Fruit fly (Drosophila melanogaster) whole organism, embryonic: ENCODE measurements around the gene Ptp10D.

ENCODE experiments used
- Atf6 ChIP-seq: fragments of 200-800 bp; sonication (Bioruptor generic); IDR thresholded peaks from 2 replicates; pipeline ENCODE4 v1.3.6; 2022; ENCODE audit warnings: missing biosample characterization, missing genetic modification characterization
- Bdp1 ChIP-seq: fragments of 200-800 bp; sonication (Bioruptor generic); optimal IDR thresholded peaks from 3 replicates; lab custom pipeline; 2016; ENCODE audit warnings: missing biosample characterization, missing genetic modification characterization
- CG10209 ChIP-seq: fragments of 200-800 bp; sonication (Bioruptor generic); optimal IDR thresholded peaks from 3 replicates; lab custom pipeline; 2017; ENCODE audit warnings: missing biosample characterization, mild to moderate bottlenecking, missing genetic modification characterization, missing genetic modification reagents
- CG10321 ChIP-seq: fragments of 200-800 bp; sonication (Bioruptor generic); IDR thresholded peaks from 2 replicates; pipeline ENCODE4 v1.3.6; 2022; ENCODE audit warnings: missing biosample characterization, missing genetic modification characterization
- CG11398 ChIP-seq: fragments of 200-800 bp; sonication (Bioruptor generic); optimal IDR thresholded peaks from 2 replicates; lab custom pipeline; 2016; ENCODE audit warnings: missing biosample characterization, missing genetic modification characterization
- CG12659 ChIP-seq: fragments of 200-800 bp; sonication (Bioruptor generic); optimal IDR thresholded peaks from 3 replicates; lab custom pipeline; 2017; ENCODE audit warnings: mild to moderate bottlenecking, missing biosample characterization, missing genetic modification reagents, missing genetic modification characterization
- CG12744 ChIP-seq: fragments of 200-800 bp; sonication (Bioruptor generic); optimal IDR thresholded peaks from 2 replicates; lab custom pipeline; 2016; ENCODE audit warnings: missing biosample characterization, missing genetic modification characterization
- CG14710 ChIP-seq: fragments of 200-800 bp; sonication (Bioruptor generic); optimal IDR thresholded peaks from 3 replicates; lab custom pipeline; 2019; ENCODE audit warnings: missing biosample characterization, mild to moderate bottlenecking, missing genetic modification characterization, moderate library complexity
- CG15073 ChIP-seq: fragments of 200-800 bp; sonication (Bioruptor generic); optimal IDR thresholded peaks from 2 replicates; lab custom pipeline; 2016; ENCODE audit warnings: missing biosample characterization, missing genetic modification characterization
- CG15514 ChIP-seq: fragments of 200-800 bp; sonication (Bioruptor generic); optimal IDR thresholded peaks from 3 replicates; lab custom pipeline; 2017; ENCODE audit warnings: missing biosample characterization, missing genetic modification characterization, mild to moderate bottlenecking, moderate library complexity, missing genetic modification reagents
- CG17359 ChIP-seq: fragments of 200-800 bp; sonication (Bioruptor generic); optimal IDR thresholded peaks from 3 replicates; lab custom pipeline; 2018; ENCODE audit warnings: missing biosample characterization, mild to moderate bottlenecking, missing genetic modification characterization, moderate library complexity
- CG2199 ChIP-seq: fragments of 200-800 bp; sonication (Bioruptor generic); IDR thresholded peaks from 3 replicates; pipeline ENCODE4 v1.3.6; 2022; ENCODE audit warnings: missing biosample characterization, missing genetic modification characterization
- CG2202 ChIP-seq: fragments of 200-800 bp; sonication (Bioruptor generic); optimal IDR thresholded peaks from 2 replicates; lab custom pipeline; 2018; ENCODE audit warnings: missing biosample characterization, mild to moderate bottlenecking, missing genetic modification characterization
- CG31224 ChIP-seq: fragments of 200-800 bp; sonication (Bioruptor generic); IDR thresholded peaks from 2 replicates; pipeline ENCODE4 v1.3.6; 2022; ENCODE audit warnings: missing biosample characterization, missing genetic modification characterization
- CG3838 ChIP-seq: fragments of 200-800 bp; sonication (Bioruptor generic); optimal IDR thresholded peaks from 3 replicates; lab custom pipeline; 2016; ENCODE audit warnings: missing biosample characterization, missing genetic modification characterization
- CG4404 ChIP-seq: fragments of 200-800 bp; sonication (Bioruptor generic); IDR thresholded peaks from 2 replicates; pipeline ENCODE4 v1.3.6; 2022; ENCODE audit warnings: missing biosample characterization, missing genetic modification characterization
- CG6791 ChIP-seq: fragments of 200-800 bp; sonication (Bioruptor generic); IDR thresholded peaks from 3 replicates; pipeline ENCODE4 v1.3.6; 2022; ENCODE audit warnings: missing biosample characterization, missing genetic modification characterization; ENCODE audit not compliant: partially characterized antibody
- CG8290 ChIP-seq, 3 experiments: fragments of 200-800 bp; sonication (Bioruptor generic); optimal IDR thresholded peaks; 2 replicates each; lab custom pipeline; 2016 to 2019; ENCODE audit warnings: missing biosample characterization in 3 of 3, missing genetic modification characterization in 3 of 3, mild to moderate bottlenecking in 2 of 3, moderate library complexity in 1 of 3
- CG9817 ChIP-seq: fragments of 200-800 bp; sonication (Bioruptor generic); optimal IDR thresholded peaks from 2 replicates; lab custom pipeline; 2018; ENCODE audit warnings: missing biosample characterization, mild to moderate bottlenecking, missing genetic modification characterization, moderate library complexity
- Chrac-16 ChIP-seq: fragments of 200-800 bp; sonication (Bioruptor generic); optimal IDR thresholded peaks from 3 replicates; lab custom pipeline; 2016; ENCODE audit warnings: missing biosample characterization, missing genetic modification characterization
- D19A ChIP-seq: fragments of 200-800 bp; optimal IDR thresholded peaks from 3 replicates; lab custom pipeline; 2019; ENCODE audit warnings: missing biosample characterization, mild to moderate bottlenecking, missing genetic modification characterization, moderate library complexity
- Deaf1 ChIP-seq: fragments of 200-800 bp; optimal IDR thresholded peaks from 3 replicates; lab custom pipeline; 2019; ENCODE audit warnings: missing biosample characterization, mild to moderate bottlenecking, missing genetic modification characterization, moderate library complexity
- Dp ChIP-seq: fragments of 200-800 bp; sonication (Bioruptor generic); optimal IDR thresholded peaks from 2 replicates; lab custom pipeline; 2018; ENCODE audit warnings: missing biosample characterization, mild to moderate bottlenecking, missing genetic modification characterization, moderate library complexity
- E2f2 ChIP-seq: fragments of 200-800 bp; sonication (Bioruptor generic); IDR thresholded peaks from 2 replicates; pipeline ENCODE4 v1.3.6; 2022; ENCODE audit warnings: missing biosample characterization, missing genetic modification characterization
- Myb ChIP-seq: fragments of 200-800 bp; sonication (Bioruptor generic); optimal IDR thresholded peaks from 2 replicates; lab custom pipeline; 2016; ENCODE audit warnings: missing biosample characterization, missing genetic modification characterization
- NFAT ChIP-seq: fragments of 200-800 bp; sonication (Bioruptor generic); IDR thresholded peaks from 2 replicates; pipeline ENCODE4 v1.3.6; 2022; ENCODE audit warnings: missing biosample characterization, missing genetic modification characterization
- NK7.1 ChIP-seq: fragments of 200-800 bp; sonication (Bioruptor generic); optimal IDR thresholded peaks from 3 replicates; lab custom pipeline; 2016; ENCODE audit warnings: missing biosample characterization, missing genetic modification characterization
- Nf-YA ChIP-seq: fragments of 200-800 bp; sonication (Bioruptor generic); IDR thresholded peaks from 2 replicates; pipeline ENCODE4 v1.3.6; 2022; ENCODE audit warnings: missing biosample characterization, missing genetic modification characterization
- NfI ChIP-seq: fragments of 200-800 bp; sonication (Bioruptor generic); optimal IDR thresholded peaks from 3 replicates; lab custom pipeline; 2018; ENCODE audit warnings: missing biosample characterization, mild to moderate bottlenecking, missing genetic modification characterization, moderate library complexity
- Scr ChIP-seq: fragments of 200-800 bp; sonication (Bioruptor generic); IDR thresholded peaks from 2 replicates; pipeline ENCODE4 v1.3.6; 2022; ENCODE audit warnings: missing biosample characterization, missing genetic modification characterization; ENCODE audit not compliant: partially characterized antibody
- abd-A ChIP-seq: fragments of 200-800 bp; sonication (Bioruptor generic); optimal IDR thresholded peaks from 3 replicates; lab custom pipeline; 2019; ENCODE audit warnings: missing biosample characterization, mild to moderate bottlenecking, missing genetic modification characterization, moderate library complexity
- bigmax ChIP-seq: fragments of 200-800 bp; sonication (Bioruptor generic); optimal IDR thresholded peaks from 2 replicates; lab custom pipeline; 2018; ENCODE audit warnings: missing biosample characterization, mild to moderate bottlenecking, missing genetic modification characterization
- chif ChIP-seq, 2 experiments: fragments of 200-800 bp; sonication (Bioruptor generic); optimal IDR thresholded peaks; 3 replicates each; lab custom pipeline; 2016; ENCODE audit warnings: missing biosample characterization in 2 of 2, missing genetic modification characterization in 2 of 2
- cwo ChIP-seq: fragments of 200-800 bp; sonication (Bioruptor generic); optimal IDR thresholded peaks from 3 replicates; lab custom pipeline; 2017; ENCODE audit warnings: missing biosample characterization, missing genetic modification characterization, mild to moderate bottlenecking, moderate library complexity, missing genetic modification reagents
- ftz-f1 ChIP-seq: fragments of 200-800 bp; sonication (Bioruptor generic); optimal IDR thresholded peaks from 2 replicates; lab custom pipeline; 2016; ENCODE audit warnings: missing biosample characterization, missing genetic modification characterization
- gt ChIP-seq: fragments of 200-800 bp; sonication (Bioruptor generic); IDR thresholded peaks from 2 replicates; pipeline ENCODE4 v1.3.6; 2022; ENCODE audit warnings: missing biosample characterization, missing genetic modification characterization
- h ChIP-seq: fragments of >200 bp; optimal IDR thresholded peaks from 2 replicates; lab custom pipeline; 2017
- jigr1 ChIP-seq: fragments of 200-800 bp; sonication (Bioruptor generic); IDR thresholded peaks from 3 replicates; pipeline ENCODE4 v1.3.6; 2022; ENCODE audit warnings: missing biosample characterization, missing genetic modification characterization
- lbe ChIP-seq: fragments of 200-800 bp; sonication (Bioruptor generic); optimal IDR thresholded peaks from 2 replicates; lab custom pipeline; 2016; ENCODE audit warnings: missing biosample characterization, mild to moderate bottlenecking, missing genetic modification characterization
- org-1 ChIP-seq: fragments of 200-800 bp; sonication (Bioruptor generic); optimal IDR thresholded peaks from 2 replicates; lab custom pipeline; 2017; ENCODE audit warnings: missing biosample characterization, missing genetic modification characterization
- pho ChIP-seq: fragments of 200-800 bp; sonication (Bioruptor generic); optimal IDR thresholded peaks from 2 replicates; lab custom pipeline; 2016; ENCODE audit warnings: missing biosample characterization, missing genetic modification characterization
- pita ChIP-seq: fragments of 200-800 bp; sonication (Bioruptor generic); optimal IDR thresholded peaks from 2 replicates; lab custom pipeline; 2017; ENCODE audit warnings: missing biosample characterization, mild to moderate bottlenecking, missing genetic modification characterization
- pum ChIP-seq: fragments of 200-800 bp; sonication (Bioruptor generic); optimal IDR thresholded peaks from 2 replicates; lab custom pipeline; 2016; ENCODE audit warnings: missing biosample characterization, missing genetic modification characterization
- pzg ChIP-seq: fragments of 200-800 bp; sonication (Bioruptor generic); optimal IDR thresholded peaks from 3 replicates; lab custom pipeline; 2018; ENCODE audit warnings: missing biosample characterization, mild to moderate bottlenecking, missing genetic modification characterization, moderate library complexity
- sc ChIP-seq, 3 experiments: fragments of >200 bp in 2 of 3; fragments of 200-800 bp in 1 of 3; sonication (Bioruptor generic) in 1 of 3; optimal IDR thresholded peaks; 2 replicates in 2 of 3; 3 replicates in 1 of 3; lab custom pipeline; 2017; ENCODE audit warnings: mild to moderate bottlenecking in 1 of 3, missing biosample characterization in 1 of 3, missing genetic modification characterization in 1 of 3, missing genetic modification reagents in 1 of 3
- schlank ChIP-seq: fragments of 200-800 bp; sonication (Bioruptor generic); optimal IDR thresholded peaks from 2 replicates; lab custom pipeline; 2018; ENCODE audit warnings: missing biosample characterization, mild to moderate bottlenecking, missing genetic modification characterization
- sim ChIP-seq: fragments of 200-800 bp; sonication (Bioruptor generic); IDR thresholded peaks from 2 replicates; pipeline ENCODE4 v1.3.6; 2022; ENCODE audit warnings: missing biosample characterization, missing genetic modification characterization
- tll ChIP-seq, 2 experiments: fragments of 200-800 bp in 1 of 2; fragments of >200 bp in 1 of 2; sonication (Bioruptor generic) in 1 of 2; optimal IDR thresholded peaks; 2 replicates each; lab custom pipeline; 2017 to 2019; ENCODE audit warnings: missing biosample characterization in 2 of 2, missing genetic modification characterization in 2 of 2, mild to moderate bottlenecking in 1 of 2, moderate library complexity in 1 of 2
- vfl ChIP-seq: fragments of 200-800 bp; sonication (Bioruptor generic); optimal IDR thresholded peaks from 2 replicates; lab custom pipeline; 2016; ENCODE audit warnings: missing biosample characterization, missing genetic modification characterization
- yki ChIP-seq: fragments of >200 bp; optimal IDR thresholded peaks from 3 replicates; lab custom pipeline; 2018

Gene Ptp10D

DNA sequence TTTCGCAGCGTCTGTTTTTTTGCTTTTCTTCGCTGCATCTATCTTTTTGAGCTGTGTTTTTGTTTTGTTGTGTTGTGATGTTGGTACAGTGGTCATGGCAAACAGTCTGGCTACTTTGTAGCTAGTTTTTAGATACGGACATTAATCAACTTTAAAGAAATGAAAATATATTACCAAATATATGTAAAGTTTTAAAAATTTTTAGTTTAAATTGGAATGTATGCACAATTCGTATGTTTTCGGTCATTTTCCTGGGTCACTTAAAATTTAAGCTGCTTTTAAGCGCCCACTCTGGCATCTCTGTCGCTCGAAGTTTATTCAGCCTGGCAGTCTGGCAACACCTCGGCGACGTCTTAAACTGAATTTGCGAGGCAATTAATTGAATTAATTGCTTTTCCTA is 45.3 kb upstream of the Ptp10D start, which contains the start of gene CG11695 (continued):
- TF ChIP-seq CG15514 = peak; percentile 81
- TF ChIP-seq jigr1 (GFP tag; lab: Robert Waterston, UW) = no peak
- TF ChIP-seq tll (GFP tag; optimal IDR thresholded peaks at IDR 0.05; lab: Kevin White, UChicago) = no peak
- TF ChIP-seq Atf6 (GFP tag; lab: Robert Waterston, UW) = peak; percentile 34; the same call in 1 of the 2 replicates
- TF ChIP-seq h (lab: Kevin White, UChicago) = no peak
- TF ChIP-seq D19A (tag; lab: Kevin White, UChicago) = peak; percentile 34
- TF ChIP-seq schlank = peak; percentile 36
- no peak for TF ChIP-seq CG2202 (tag; lab: Kevin White, UChicago)
- peak; percentile 16 for TF ChIP-seq Myb
- TF ChIP-seq CG31224 (GFP tag; lab: Robert Waterston, UW) = no peak
- peak; percentile 35 for TF ChIP-seq CG10209
- TF ChIP-seq bigmax (GFP tag; lab: Kevin White, UChicago) = no peak
- no peak for TF ChIP-seq CG10321 (GFP tag; lab: Robert Waterston, UW)
- TF ChIP-seq pho (GFP tag; lab: Kevin White, UChicago) = peak; percentile 35
- TF ChIP-seq cwo (GFP tag; lab: Kevin White, UChicago) = peak; percentile 19
- peak; percentile 51 for TF ChIP-seq CG3838 (GFP tag; lab: Kevin White, UChicago)
- peak; percentile 25 for TF ChIP-seq Deaf1 (tag; lab: Kevin White, UChicago)
- TF ChIP-seq NfI (GFP tag; lab: Kevin White, UChicago) = peak; percentile 73
- TF ChIP-seq vfl (GFP tag; lab: Kevin White, UChicago) = no peak
- TF ChIP-seq CG11398 = no peak
- TF ChIP-seq CG12659 (GFP tag; lab: Kevin White, UChicago) = peak; percentile 72
- no peak for TF ChIP-seq abd-A (tag; lab: Kevin White, UChicago)
- TF ChIP-seq CG4404 = peak; percentile 36; the same call in 1 of the 2 replicates
- TF ChIP-seq lbe (GFP tag; lab: Kevin White, UChicago) = peak; percentile 46
- TF ChIP-seq pita (GFP tag; lab: Kevin White, UChicago) = no peak
- TF ChIP-seq CG17359 (tag; lab: Kevin White, UChicago) = peak; percentile 45
- peak; percentile 81 for TF ChIP-seq CG9817
- no peak for TF ChIP-seq CG6791 (GFP tag; lab: Robert Waterston, UW)
- no peak for TF ChIP-seq Nf-YA (GFP tag; lab: Robert Waterston, UW)
- TF ChIP-seq CG8290 (GFP tag; optimal IDR thresholded peaks at IDR 0.05; lab: Kevin White, UChicago) = peak; percentile 69
- peak in 1 of 2 experiments; percentile 15 for TF ChIP-seq CG8290 (tag; optimal IDR thresholded peaks at IDR 0.05; lab: Kevin White, UChicago)
- peak; percentile 11; the same call in 1 of the 2 replicates for TF ChIP-seq Scr (GFP tag; lab: Robert Waterston, UW)
- peak; percentile 48 for TF ChIP-seq pzg (GFP tag; lab: Kevin White, UChicago)
- TF ChIP-seq Dp (GFP tag; lab: Kevin White, UChicago) = peak; percentile 22
- TF ChIP-seq org-1 (GFP tag; lab: Kevin White, UChicago) = no peak
- TF ChIP-seq CG14710 (tag; lab: Kevin White, UChicago) = peak; percentile 73
- TF ChIP-seq yki (lab: Kevin White, UChicago) = no peak
- TF ChIP-seq sim (GFP tag; lab: Robert Waterston, UW) = no peak
- TF ChIP-seq CG2199 (GFP tag; lab: Robert Waterston, UW) = no peak
- TF ChIP-seq Bdp1 (GFP tag; lab: Kevin White, UChicago) = peak; percentile 35
- peak; percentile 60 for TF ChIP-seq Chrac-16 (GFP tag; lab: Kevin White, UChicago)
- TF ChIP-seq CG12744 (GFP tag; lab: Kevin White, UChicago) = no peak
- TF ChIP-seq NFAT (GFP tag; lab: Robert Waterston, UW) = peak; percentile 70
- no peak for TF ChIP-seq CG15073 (GFP tag; lab: Kevin White, UChicago)
- no peak for TF ChIP-seq ftz-f1 (GFP tag; lab: Kevin White, UChicago)
- peak; percentile 50 for TF ChIP-seq E2f2 (GFP tag; lab: Robert Waterston, UW)
- TF ChIP-seq chif (GFP tag; optimal IDR thresholded peaks at IDR 0.05; lab: Kevin White, UChicago) = peak; percentile 19 to 54
- TF ChIP-seq gt (GFP tag; lab: Robert Waterston, UW) = no peak
- no peak for TF ChIP-seq sc (optimal IDR thresholded peaks at IDR 0.05; lab: Kevin White, UChicago)
- no peak for TF ChIP-seq sc (GFP tag; optimal IDR thresholded peaks at IDR 0.05; lab: Kevin White, UChicago)
- TF ChIP-seq NK7.1 (GFP tag; lab: Kevin White, UChicago) = no peak
- TF ChIP-seq pum (GFP tag; lab: Kevin White, UChicago) = peak; percentile 40
